Worm (Caenorhabditis elegans) whole organism, late embryonic: Measurements from ENCODE around the gene sru-15.

Source experiments
- ahr-1 ChIP-seq: sonication (generic microtip); optimal IDR thresholded peaks from 2 replicates; lab custom pipeline; 2016; ENCODE audit warnings: missing genetic modification characterization, missing compliant biosample characterization
- ama-1 ChIP-seq: fragments of 150-350 bp; optimal IDR thresholded peaks from 2 replicates; lab custom pipeline; 2014
- ceh-9 ChIP-seq: sonication (generic microtip); optimal IDR thresholded peaks from 2 replicates; lab custom pipeline; 2016; ENCODE audit warnings: mild to moderate bottlenecking, missing genetic modification characterization, inconsistent platforms, missing compliant biosample characterization
- eyg-1 ChIP-seq: sonication (generic microtip); optimal IDR thresholded peaks from 2 replicates; lab custom pipeline; 2016; ENCODE audit warnings: missing genotype, missing genetic modification characterization, missing compliant biosample characterization
- hlh-15 ChIP-seq: sonication (generic microtip); optimal IDR thresholded peaks from 2 replicates; lab custom pipeline; 2016; ENCODE audit warnings: missing genetic modification characterization, missing compliant biosample characterization
- hlh-8 ChIP-seq: sonication (generic microtip); optimal IDR thresholded peaks from 2 replicates; lab custom pipeline; 2016; ENCODE audit warnings: missing genotype, missing genetic modification characterization, missing compliant biosample characterization
- pqm-1 ChIP-seq: sonication (generic microtip); optimal IDR thresholded peaks from 2 replicates; lab custom pipeline; 2016; ENCODE audit warnings: missing genetic modification characterization, missing compliant biosample characterization
- ref-2 ChIP-seq: sonication (generic microtip); optimal IDR thresholded peaks from 2 replicates; lab custom pipeline; 2016; ENCODE audit warnings: missing genetic modification characterization, missing compliant biosample characterization
- unc-42 ChIP-seq: sonication (generic microtip); optimal IDR thresholded peaks from 2 replicates; lab custom pipeline; 2016; ENCODE audit warnings: missing genotype, missing genetic modification characterization, missing compliant biosample characterization

DNA sequence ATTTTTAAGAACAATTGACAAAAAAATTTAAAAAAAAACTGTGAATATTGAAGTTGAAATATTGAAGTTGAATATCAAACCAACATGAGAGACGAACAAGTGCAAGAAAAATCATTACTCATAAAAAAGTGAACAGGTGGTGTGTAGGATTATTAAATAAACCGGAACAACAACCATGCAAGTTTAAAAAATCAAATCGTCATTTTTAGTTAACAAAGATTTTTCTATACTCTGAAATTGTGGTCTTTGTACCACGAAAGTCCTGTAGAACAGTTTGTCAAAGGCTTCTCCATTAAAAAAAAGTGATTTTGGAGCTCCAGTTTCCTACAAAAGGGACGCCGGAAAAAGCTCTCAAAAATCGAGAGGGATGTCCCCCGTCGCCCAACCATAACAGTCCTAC, 44.0 kb downstream of the sru-15 start, which contains the start of gene C06A12.19:
- TF ChIP-seq hlh-15 (tag; lab: Kevin White, UChicago) (no peak), pqm-1 (tag; lab: Kevin White, UChicago) (no peak), ref-2 (tag; lab: Kevin White, UChicago) (no peak), ama-1 (lab: Kevin White, UChicago) (no peak), eyg-1 (tag; lab: Kevin White, UChicago) (no peak), ahr-1 (tag; lab: Kevin White, UChicago) (no peak), hlh-8 (tag; lab: Kevin White, UChicago) (no peak), unc-42 (tag; lab: Kevin White, UChicago) (no peak), ceh-9 (no peak)
